Worm (Caenorhabditis elegans) whole organism, L4 larva: ENCODE results near the gene ZK593.2.
"Not testable (repeated sequence)": the region's sequence is repeated elsewhere in the genome, so short reads cannot be mapped to it uniquely, and the experiment has no call there.

Source experiments
- F10B5.3 ChIP-seq: sonication (generic microtip); optimal IDR thresholded peaks from 2 replicates; lab custom pipeline; 2016; ENCODE audit warnings: mild to moderate bottlenecking, missing genetic modification characterization, missing compliant biosample characterization
- F26F4.8 ChIP-seq: fragments of 200-800 bp; sonication (Bioruptor generic); conservative IDR thresholded peaks from 2 replicates; pipeline ENCODE4 v1.3.6; 2022; ENCODE audit warnings: missing genetic modification characterization, missing compliant biosample characterization
- F44E2.7 ChIP-seq: fragments of 200-800 bp; sonication (Bioruptor generic); IDR thresholded peaks from 2 replicates; pipeline ENCODE4 v2.1.2; 2022; ENCODE audit warnings: missing genetic modification characterization, missing compliant biosample characterization
- R02D3.7 ChIP-seq: fragments of 150-350 bp; sonication (generic microtip); optimal IDR thresholded peaks from 3 replicates; lab custom pipeline; 2014; ENCODE audit warnings: missing biosample characterization, missing genetic modification characterization
- Y75B8A.6 ChIP-seq: fragments of 200-800 bp; sonication (Bioruptor generic); IDR thresholded peaks from 2 replicates; pipeline ENCODE4 v1.3.6; 2022; ENCODE audit warnings: missing genetic modification reagents, missing genetic modification characterization, missing compliant biosample characterization
- ZK546.5 ChIP-seq, 2 experiments: sonication (generic microtip); optimal IDR thresholded peaks; 2 replicates each; lab custom pipeline; 2017; ENCODE audit warnings: missing biosample characterization in 2 of 2, missing genetic modification characterization in 2 of 2
- aly-2 ChIP-seq: sonication (generic microtip); optimal IDR thresholded peaks from 2 replicates; lab custom pipeline; 2018; ENCODE audit warnings: missing biosample characterization, missing genetic modification characterization
- ama-1 ChIP-seq: fragments of 150-350 bp; optimal IDR thresholded peaks from 2 replicates; lab custom pipeline; 2014; ENCODE audit warnings: inconsistent platforms, mixed read lengths
- arid-1 ChIP-seq: fragments of 200-800 bp; sonication (Bioruptor generic); conservative IDR thresholded peaks from 2 replicates; pipeline ENCODE4 v1.3.6; 2022; ENCODE audit warnings: missing genetic modification reagents, missing genetic modification characterization, missing compliant biosample characterization
- attf-4 ChIP-seq: sonication (generic microtip); optimal IDR thresholded peaks from 3 replicates; lab custom pipeline; 2017; ENCODE audit warnings: missing biosample characterization, missing genetic modification characterization
- ceh-28 ChIP-seq: fragments of 150-350 bp; optimal IDR thresholded peaks from 2 replicates; lab custom pipeline; 2014; ENCODE audit warnings: missing biosample characterization, missing genetic modification reagents, missing genetic modification characterization
- ceh-32 ChIP-seq: sonication (generic microtip); optimal IDR thresholded peaks from 2 replicates; lab custom pipeline; 2016; ENCODE audit warnings: mild to moderate bottlenecking, missing genetic modification characterization, missing compliant biosample characterization; ENCODE audit not compliant: poor library complexity
- ceh-82 ChIP-seq: sonication (generic microtip); optimal IDR thresholded peaks from 2 replicates; lab custom pipeline; 2017; ENCODE audit warnings: missing biosample characterization, missing genetic modification characterization
- dmd-8 ChIP-seq: fragments of 200-800 bp; sonication (Bioruptor generic); IDR thresholded peaks from 2 replicates; pipeline ENCODE4 v1.3.6; 2022; ENCODE audit warnings: missing genetic modification characterization, missing compliant biosample characterization
- egl-43 ChIP-seq: fragments of 200-800 bp; sonication (Bioruptor generic); IDR thresholded peaks from 2 replicates; pipeline ENCODE4 v1.3.6; 2022; ENCODE audit warnings: missing genetic modification reagents, missing genetic modification characterization, missing compliant biosample characterization
- gei-8 ChIP-seq: fragments of 200-800 bp; sonication (Bioruptor generic); optimal IDR thresholded peaks from 2 replicates; lab custom pipeline; 2018; ENCODE audit warnings: mild to moderate bottlenecking, missing genetic modification characterization, missing compliant biosample characterization
- hif-1 ChIP-seq, 2 experiments: sonication (generic microtip); optimal IDR thresholded peaks; 2 replicates each; lab custom pipeline; 2016 to 2017; ENCODE audit warnings: missing compliant biosample characterization in 2 of 2, missing genetic modification characterization in 2 of 2, missing genetic modification reagents in 2 of 2, missing genotype in 2 of 2, mild to moderate bottlenecking in 1 of 2
- hlh-11 ChIP-seq: fragments of 200-800 bp; sonication (Bioruptor generic); optimal IDR thresholded peaks from 2 replicates; lab custom pipeline; 2018; ENCODE audit warnings: mild to moderate bottlenecking, missing genetic modification characterization, missing compliant biosample characterization
- lin-15B ChIP-seq: fragments of 150-350 bp; sonication (generic microtip); optimal IDR thresholded peaks from 3 replicates; lab custom pipeline; 2014; ENCODE audit warnings: missing biosample characterization, missing genetic modification characterization
- lin-38 ChIP-seq: fragments of 200-800 bp; sonication (Bioruptor generic); IDR thresholded peaks from 2 replicates; pipeline ENCODE4 v1.3.6; 2022; ENCODE audit warnings: missing genetic modification reagents, missing genetic modification characterization, missing compliant biosample characterization
- mdt-29 ChIP-seq: fragments of 200-800 bp; sonication (Bioruptor generic); IDR thresholded peaks from 2 replicates; pipeline ENCODE4 v1.3.6; 2022; ENCODE audit warnings: missing genetic modification reagents, missing genetic modification characterization, missing compliant biosample characterization
- nhr-10 ChIP-seq: fragments of 150-350 bp; optimal IDR thresholded peaks from 2 replicates; lab custom pipeline; 2014; ENCODE audit warnings: missing biosample characterization, missing genetic modification characterization
- nhr-102 ChIP-seq: sonication (generic microtip); optimal IDR thresholded peaks from 2 replicates; lab custom pipeline; 2016; ENCODE audit warnings: mild to moderate bottlenecking, missing genetic modification characterization, moderate library complexity, missing compliant biosample characterization
- nhr-111 ChIP-seq: fragments of 200-800 bp; sonication (Bioruptor generic); optimal IDR thresholded peaks from 2 replicates; lab custom pipeline; 2018; ENCODE audit warnings: mild to moderate bottlenecking, missing genetic modification characterization, missing compliant biosample characterization
- nhr-28 ChIP-seq: fragments of 150-350 bp; optimal IDR thresholded peaks from 2 replicates; lab custom pipeline; 2014; ENCODE audit warnings: missing biosample characterization, missing genetic modification characterization
- nhr-41 ChIP-seq: fragments of 200-800 bp; sonication (Bioruptor generic); IDR thresholded peaks from 2 replicates; pipeline ENCODE4 v1.3.6; 2022; ENCODE audit warnings: missing genetic modification reagents, missing genetic modification characterization, missing compliant biosample characterization
- nhr-6 ChIP-seq: fragments of 150-350 bp; optimal IDR thresholded peaks from 2 replicates; lab custom pipeline; 2014; ENCODE audit warnings: missing biosample characterization, missing genetic modification characterization
- nhr-76 ChIP-seq: fragments of 150-350 bp; optimal IDR thresholded peaks from 2 replicates; lab custom pipeline; 2014; ENCODE audit warnings: missing biosample characterization, missing genetic modification characterization
- nhr-77 ChIP-seq: fragments of 150-350 bp; optimal IDR thresholded peaks from 2 replicates; lab custom pipeline; 2014; ENCODE audit warnings: missing biosample characterization, missing genetic modification characterization
- pha-4 ChIP-seq, 2 experiments: fragments of 150-350 bp in 1 of 2; fragments of 200-800 bp in 1 of 2; sonication (Bioruptor generic) in 1 of 2; IDR thresholded peaks in 1 of 2; optimal IDR thresholded peaks in 1 of 2; 2 replicates each; pipeline versions ENCODE4 v1.3.6 to Lab custom; 2014 to 2022; ENCODE audit warnings: missing genetic modification characterization in 2 of 2, missing genetic modification reagents in 2 of 2, missing biosample characterization in 1 of 2, missing compliant biosample characterization in 1 of 2
- rbr-2 ChIP-seq: sonication (generic microtip); optimal IDR thresholded peaks from 2 replicates; lab custom pipeline; 2016; ENCODE audit warnings: missing genotype, missing genetic modification characterization, missing compliant biosample characterization
- saeg-2 ChIP-seq: fragments of 200-800 bp; sonication (Bioruptor generic); IDR thresholded peaks from 2 replicates; pipeline ENCODE4 v1.3.6; 2022; ENCODE audit warnings: missing genetic modification reagents, missing genetic modification characterization, missing compliant biosample characterization
- sdz-12 ChIP-seq: fragments of 200-800 bp; sonication (Bioruptor generic); optimal IDR thresholded peaks from 2 replicates; lab custom pipeline; 2018; ENCODE audit warnings: mild to moderate bottlenecking, missing genetic modification characterization, missing compliant biosample characterization
- skn-1 ChIP-seq: fragments of 150-350 bp; optimal IDR thresholded peaks from 2 replicates; lab custom pipeline; 2014; ENCODE audit warnings: missing biosample characterization, missing genetic modification characterization
- tag-97 ChIP-seq: fragments of 200-800 bp; sonication (Bioruptor generic); IDR thresholded peaks from 2 replicates; pipeline ENCODE4 v1.3.6; 2022; ENCODE audit warnings: missing genetic modification characterization, missing compliant biosample characterization
- unc-62 ChIP-seq, 3 experiments: fragments of 150-350 bp in 1 of 3; sonication (generic microtip); optimal IDR thresholded peaks in 2 of 3; peaks in 1 of 3; 1 replicate in 1 of 3; 2 replicates in 2 of 3; lab custom pipeline; 2014 to 2017; ENCODE audit warnings: missing biosample characterization in 3 of 3, missing genetic modification characterization in 3 of 3, missing genetic modification reagents in 3 of 3, missing genotype in 1 of 3
- ztf-7 ChIP-seq: fragments of 150-350 bp; optimal IDR thresholded peaks from 2 replicates; lab custom pipeline; 2014; ENCODE audit warnings: missing biosample characterization, missing genetic modification characterization

ZK593.2 gene

ce11 chrIV:10950363-10951214 is 37.4 kb downstream of the ZK593.2 start:
- TF ChIP-seq F26F4.8 (GFP tag; lab: Robert Waterston, UW) (no peak), gei-8 (peak; percentile 16), skn-1 (tag; lab: Kevin White, UChicago) (no peak), sdz-12 (GFP tag; lab: Kevin White, UChicago) (no peak), lin-38 (no peak), nhr-10 (no peak), tag-97 (no peak), ceh-28 (tag; lab: Kevin White, UChicago) (no peak), hlh-11 (no peak), ama-1 (lab: Kevin White, UChicago) (no peak), rbr-2 (tag; lab: Kevin White, UChicago) (no peak), ceh-32 (tag; lab: Kevin White, UChicago) (no peak), ztf-7 (tag; lab: Kevin White, UChicago) (no peak), ZK546.5 (tag; optimal IDR thresholded peaks at IDR 0.05; lab: Kevin White, UChicago) (no peak), Y75B8A.6 (GFP tag; lab: Robert Waterston, UW) (no peak), unc-62 (GFP tag; optimal IDR thresholded peaks at IDR 0.05 in 1 of 2; lab: Kevin White, UChicago) (peak in 1 of 2 experiments; percentile 92), unc-62 (tag; optimal IDR thresholded peaks at IDR 0.05; lab: Kevin White, UChicago) (no peak), saeg-2 (GFP tag; lab: Robert Waterston, UW) (no peak), egl-43 (no peak)

ce11 chrIV:10951997-10952396 is 38.8 kb downstream of the ZK593.2 start, which contains the start of gene Y69E1A.3:
TSS of gene Y69E1A.3 (plus strand) at chrIV:10952297.
- TF ChIP-seq nhr-77 (no peak), ceh-82 (tag; lab: Kevin White, UChicago) (no peak), nhr-6 (no peak), nhr-41 (GFP tag; lab: Robert Waterston, UW) (no peak), nhr-76 (tag; lab: Kevin White, UChicago) (no peak), nhr-10 (no peak), nhr-28 (tag; lab: Kevin White, UChicago) (no peak), aly-2 (tag; lab: Kevin White, UChicago) (no peak), dmd-8 (no peak), arid-1 (GFP tag; lab: Robert Waterston, UW) (no peak), pha-4 (GFP tag; IDR thresholded peaks at IDR 0.05; lab: Robert Waterston, UW) (no peak), pha-4 (tag; optimal IDR thresholded peaks at IDR 0.05; lab: Kevin White, UChicago) (no peak), F26F4.8 (GFP tag; lab: Robert Waterston, UW) (no peak), F44E2.7 (no peak), mdt-29 (no peak), ceh-32 (tag; lab: Kevin White, UChicago) (no peak), F10B5.3 (tag; lab: Kevin White, UChicago) (no peak), ztf-7 (tag; lab: Kevin White, UChicago) (no peak), lin-15B (tag; lab: Kevin White, UChicago) (no peak), R02D3.7 (tag; lab: Kevin White, UChicago) (no peak), nhr-111 (GFP tag; lab: Kevin White, UChicago) (no peak)

- not testable (repeated sequence) for TF ChIP-seq attf-4 (tag; lab: Kevin White, UChicago); nhr-102 (tag; lab: Kevin White, UChicago); hif-1 (tag; optimal IDR thresholded peaks at IDR 0.05; lab: Kevin White, UChicago)
Observed at ce11 chrIV:10954955-10955354, 41.8 kb downstream of the ZK593.2 start, which contains the start of gene Y69E1A.4. TSS of gene Y69E1A.4 (plus strand) at chrIV:10955255.
